Fruit fly (Drosophila melanogaster) whole organism, pupa: ENCODE data around the gene CG14657.

ENCODE experiments used
- CG10348 ChIP-seq: fragments of 200-800 bp; sonication (Bioruptor generic); IDR thresholded peaks from 2 replicates; pipeline ENCODE4 v1.3.6; 2022; ENCODE audit warnings: missing biosample characterization, missing genetic modification characterization
- CG12605 ChIP-seq: fragments of 200-800 bp; sonication (Bioruptor generic); IDR thresholded peaks from 2 replicates; pipeline ENCODE4 v1.3.6; 2022; ENCODE audit warnings: missing biosample characterization, missing genetic modification characterization
- CG13204 ChIP-seq: fragments of 200-800 bp; sonication (Bioruptor generic); optimal IDR thresholded peaks from 2 replicates; lab custom pipeline; 2018; ENCODE audit warnings: missing biosample characterization, mild to moderate bottlenecking, missing genetic modification characterization, moderate library complexity
- CG14655 ChIP-seq: fragments of 200-800 bp; sonication (Bioruptor generic); optimal IDR thresholded peaks from 3 replicates; lab custom pipeline; 2017; ENCODE audit warnings: mild to moderate bottlenecking, missing biosample characterization, missing genetic modification reagents, missing genetic modification characterization
- CG15710 ChIP-seq: fragments of 200-800 bp; sonication (Bioruptor generic); optimal IDR thresholded peaks from 2 replicates; lab custom pipeline; 2018; ENCODE audit warnings: missing biosample characterization, mild to moderate bottlenecking, missing genetic modification characterization, moderate library complexity
- CG17806 ChIP-seq: fragments of 200-800 bp; sonication (Bioruptor generic); optimal IDR thresholded peaks from 2 replicates; lab custom pipeline; 2018; ENCODE audit warnings: missing biosample characterization, mild to moderate bottlenecking, missing genetic modification characterization, moderate library complexity
- CG32121 ChIP-seq: fragments of 200-800 bp; sonication (Bioruptor generic); IDR thresholded peaks from 2 replicates; pipeline ENCODE4 v1.3.6; 2022; ENCODE audit warnings: missing biosample characterization, missing genetic modification characterization
- CG34367 ChIP-seq: fragments of 200-800 bp; sonication (Bioruptor generic); optimal IDR thresholded peaks from 2 replicates; lab custom pipeline; 2018; ENCODE audit warnings: missing biosample characterization, mild to moderate bottlenecking, missing genetic modification characterization
- CG4496 ChIP-seq: fragments of 200-800 bp; sonication (Bioruptor generic); IDR thresholded peaks from 3 replicates; pipeline ENCODE4 v1.3.6; 2022; ENCODE audit warnings: missing biosample characterization, missing genetic modification characterization
- CG8159 ChIP-seq: fragments of 200-800 bp; sonication (Bioruptor generic); optimal IDR thresholded peaks from 3 replicates; lab custom pipeline; 2018; ENCODE audit warnings: missing biosample characterization, mild to moderate bottlenecking, missing genetic modification characterization, moderate library complexity
- CG8301 ChIP-seq: fragments of 200-800 bp; sonication (Bioruptor generic); optimal IDR thresholded peaks from 2 replicates; lab custom pipeline; 2018; ENCODE audit warnings: missing biosample characterization, mild to moderate bottlenecking, missing genetic modification characterization
- CG9948 ChIP-seq: fragments of 200-800 bp; sonication (Bioruptor generic); optimal IDR thresholded peaks from 2 replicates; lab custom pipeline; 2018; ENCODE audit warnings: missing biosample characterization, mild to moderate bottlenecking, missing genetic modification characterization, moderate library complexity
- D1 ChIP-seq: fragments of 200-800 bp; sonication (Bioruptor generic); optimal IDR thresholded peaks from 2 replicates; lab custom pipeline; 2018; ENCODE audit warnings: missing biosample characterization, mild to moderate bottlenecking, missing genetic modification characterization, moderate library complexity
- EcR ChIP-seq: fragments of 200-800 bp; sonication (Bioruptor generic); optimal IDR thresholded peaks from 3 replicates; lab custom pipeline; 2019; ENCODE audit warnings: missing biosample characterization, missing genetic modification characterization, mild to moderate bottlenecking, moderate library complexity, missing genetic modification reagents
- Ets98B ChIP-seq: fragments of 200-800 bp; sonication (Bioruptor generic); IDR thresholded peaks from 2 replicates; pipeline ENCODE4 v1.3.6; 2022; ENCODE audit warnings: missing biosample characterization, missing genetic modification characterization
- Pif1A ChIP-seq: fragments of 200-800 bp; sonication (Bioruptor generic); optimal IDR thresholded peaks from 3 replicates; lab custom pipeline; 2016; ENCODE audit warnings: missing biosample characterization, missing genetic modification characterization
- Pif1B ChIP-seq: fragments of 200-800 bp; sonication (Bioruptor generic); optimal IDR thresholded peaks from 3 replicates; lab custom pipeline; 2016; ENCODE audit warnings: missing biosample characterization, missing genetic modification characterization
- Snoo ChIP-seq: fragments of 200-800 bp; sonication (Bioruptor generic); optimal IDR thresholded peaks from 3 replicates; lab custom pipeline; 2017; ENCODE audit warnings: missing biosample characterization, mild to moderate bottlenecking, missing genetic modification characterization, inconsistent platforms
- fd96Ca ChIP-seq: fragments of 200-800 bp; sonication (Bioruptor generic); IDR thresholded peaks from 3 replicates; pipeline ENCODE4 v1.3.6; 2022; ENCODE audit warnings: missing biosample characterization, missing genetic modification characterization
- gl ChIP-seq: fragments of 200-800 bp; sonication (Bioruptor generic); optimal IDR thresholded peaks from 2 replicates; lab custom pipeline; 2018; ENCODE audit warnings: missing biosample characterization, mild to moderate bottlenecking, missing genetic modification characterization
- rn ChIP-seq: fragments of 200-800 bp; sonication (Bioruptor generic); IDR thresholded peaks from 2 replicates; pipeline ENCODE4 v1.3.6; 2022; ENCODE audit warnings: missing biosample characterization, missing genetic modification characterization

CG14657 gene

DNA sequence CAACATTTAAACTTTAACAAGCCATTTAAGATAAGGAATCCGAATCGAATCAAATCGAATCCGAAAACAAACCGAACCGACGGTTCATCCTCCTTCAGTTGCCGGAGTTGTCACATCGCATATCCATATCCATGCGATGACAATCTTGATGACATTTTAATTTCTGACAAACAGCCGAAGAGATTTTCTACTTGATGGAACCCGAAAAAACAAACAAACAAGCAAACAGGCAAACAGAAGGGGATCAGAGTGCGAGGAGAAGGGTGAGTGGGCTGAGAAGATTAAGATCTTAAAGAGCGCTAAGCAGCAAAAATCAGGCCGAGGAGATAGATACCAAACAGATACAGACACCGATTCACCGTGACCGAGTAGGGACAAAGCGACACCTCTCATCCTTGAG is 39.9 kb upstream of the CG14657 start:
- TF ChIP-seq Ets98B (GFP tag; lab: Robert Waterston, UW) (no peak), CG8159 (tag; lab: Kevin White, UChicago) (no peak), CG34367 (tag; lab: Kevin White, UChicago) (no peak), CG13204 (GFP tag; lab: Kevin White, UChicago) (no peak), CG17806 (tag; lab: Kevin White, UChicago) (no peak)

- no peak for TF ChIP-seq D1 (tag; lab: Kevin White, UChicago)
- TF ChIP-seq CG10348 (GFP tag; lab: Robert Waterston, UW) = no peak
- no peak for TF ChIP-seq CG15710 (tag; lab: Kevin White, UChicago)
- TF ChIP-seq CG17806 (tag; lab: Kevin White, UChicago) = no peak
- no peak for TF ChIP-seq rn (GFP tag; lab: Robert Waterston, UW)
- TF ChIP-seq EcR (GFP tag; lab: Kevin White, UChicago) = no peak
- no peak for TF ChIP-seq Ets98B (GFP tag; lab: Robert Waterston, UW)
- no peak for TF ChIP-seq CG4496 (GFP tag; lab: Robert Waterston, UW)
- TF ChIP-seq Snoo (tag; lab: Kevin White, UChicago) = no peak
Measured at dm6 chr3R:4858508-4859275, 37.5 kb upstream of the CG14657 start.

DNA sequence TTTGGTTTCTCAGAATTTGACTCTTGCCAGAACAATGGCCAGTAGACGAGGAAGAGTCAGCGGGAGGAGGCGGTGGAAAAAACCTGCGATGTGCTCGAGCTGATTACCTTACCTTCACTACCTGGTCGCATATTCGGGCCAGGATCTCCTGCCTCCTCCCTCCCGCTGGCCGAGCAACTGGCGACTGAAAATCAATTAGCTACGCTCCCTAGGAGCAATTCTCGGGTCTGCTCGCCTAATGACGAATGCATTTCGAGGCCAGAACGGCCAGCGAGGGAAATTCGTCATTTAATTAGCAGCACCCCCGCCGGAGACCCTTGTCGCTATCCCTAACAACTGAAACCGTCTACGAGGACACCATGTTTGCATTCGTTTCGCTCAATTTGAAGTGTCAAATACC is 36.8 kb upstream of the CG14657 start:
- no peak for TF ChIP-seq CG34367 (tag; lab: Kevin White, UChicago)
- no peak for TF ChIP-seq Pif1B (GFP tag; lab: Kevin White, UChicago)
- TF ChIP-seq CG13204 (GFP tag; lab: Kevin White, UChicago) = no peak
- TF ChIP-seq CG10348 (GFP tag; lab: Robert Waterston, UW) = no peak
- TF ChIP-seq CG9948 (tag; lab: Kevin White, UChicago) = no peak
- TF ChIP-seq Snoo (tag; lab: Kevin White, UChicago) = no peak
- TF ChIP-seq CG8159 (tag; lab: Kevin White, UChicago) = no peak
- TF ChIP-seq rn (GFP tag; lab: Robert Waterston, UW) = no peak
- no peak for TF ChIP-seq gl (tag; lab: Kevin White, UChicago)
- TF ChIP-seq CG15710 (tag; lab: Kevin White, UChicago) = no peak
- TF ChIP-seq EcR (GFP tag; lab: Kevin White, UChicago) = no peak

dm6 chr3R:4855711-4856110 is 34.5 kb upstream of the CG14657 start:
- TF ChIP-seq CG9948 (tag; lab: Kevin White, UChicago) (no peak), Ets98B (GFP tag; lab: Robert Waterston, UW) (no peak), CG10348 (GFP tag; lab: Robert Waterston, UW) (no peak), CG12605 (GFP tag; lab: Robert Waterston, UW) (no peak), rn (GFP tag; lab: Robert Waterston, UW) (no peak), fd96Ca (GFP tag; lab: Robert Waterston, UW) (no peak), D1 (tag; lab: Kevin White, UChicago) (no peak), EcR (GFP tag; lab: Kevin White, UChicago) (no peak), CG4496 (GFP tag; lab: Robert Waterston, UW) (no peak), Snoo (tag; lab: Kevin White, UChicago) (no peak), CG14655 (GFP tag; lab: Kevin White, UChicago) (no peak), CG17806 (tag; lab: Kevin White, UChicago) (no peak), CG34367 (tag; lab: Kevin White, UChicago) (no peak), CG32121 (no peak)

dm6 chr3R:4854216-4854615 is 33.0 kb upstream of the CG14657 start:
- TF ChIP-seq Pif1B (GFP tag; lab: Kevin White, UChicago) (no peak), CG17806 (tag; lab: Kevin White, UChicago) (no peak), CG15710 (tag; lab: Kevin White, UChicago) (no peak), Ets98B (GFP tag; lab: Robert Waterston, UW) (no peak), CG10348 (GFP tag; lab: Robert Waterston, UW) (no peak), CG14655 (GFP tag; lab: Kevin White, UChicago) (no peak), CG4496 (GFP tag; lab: Robert Waterston, UW) (no peak), CG13204 (GFP tag; lab: Kevin White, UChicago) (no peak), CG8301 (no peak), CG12605 (GFP tag; lab: Robert Waterston, UW) (no peak), fd96Ca (GFP tag; lab: Robert Waterston, UW) (no peak), CG34367 (tag; lab: Kevin White, UChicago) (no peak)

DNA sequence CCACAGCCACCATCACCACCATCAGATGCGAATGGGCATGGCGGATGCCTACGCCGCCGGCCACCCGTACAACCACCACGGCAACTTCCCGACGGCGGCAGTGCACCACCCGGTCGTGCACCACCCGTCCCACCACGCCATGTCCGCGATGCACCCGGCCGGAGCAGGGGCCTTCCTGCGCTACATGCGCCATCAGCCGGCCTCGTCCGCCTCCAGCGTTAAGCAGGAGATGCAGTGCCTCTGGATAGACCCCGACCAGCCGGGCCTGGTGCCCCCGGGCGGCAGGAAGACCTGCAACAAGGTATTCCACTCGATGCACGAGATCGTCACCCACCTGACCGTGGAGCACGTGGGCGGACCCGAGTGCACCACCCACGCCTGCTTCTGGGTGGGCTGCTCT is 32.3 kb upstream of the CG14657 start:
- TF ChIP-seq EcR (GFP tag; lab: Kevin White, UChicago) (no peak), CG8301 (no peak), Pif1B (GFP tag; lab: Kevin White, UChicago) (no peak), CG15710 (tag; lab: Kevin White, UChicago) (no peak), CG32121 (no peak), CG13204 (GFP tag; lab: Kevin White, UChicago) (no peak), CG8159 (tag; lab: Kevin White, UChicago) (no peak), rn (GFP tag; lab: Robert Waterston, UW) (no peak), D1 (tag; lab: Kevin White, UChicago) (no peak), gl (tag; lab: Kevin White, UChicago) (no peak), CG9948 (tag; lab: Kevin White, UChicago) (no peak), CG14655 (GFP tag; lab: Kevin White, UChicago) (no peak), Snoo (tag; lab: Kevin White, UChicago) (no peak), fd96Ca (GFP tag; lab: Robert Waterston, UW) (no peak), CG10348 (GFP tag; lab: Robert Waterston, UW) (no peak), Pif1A (GFP tag; lab: Kevin White, UChicago) (no peak)
